Worm (Caenorhabditis elegans): ENCODE measurements around the gene F10E7.5.

DNA sequence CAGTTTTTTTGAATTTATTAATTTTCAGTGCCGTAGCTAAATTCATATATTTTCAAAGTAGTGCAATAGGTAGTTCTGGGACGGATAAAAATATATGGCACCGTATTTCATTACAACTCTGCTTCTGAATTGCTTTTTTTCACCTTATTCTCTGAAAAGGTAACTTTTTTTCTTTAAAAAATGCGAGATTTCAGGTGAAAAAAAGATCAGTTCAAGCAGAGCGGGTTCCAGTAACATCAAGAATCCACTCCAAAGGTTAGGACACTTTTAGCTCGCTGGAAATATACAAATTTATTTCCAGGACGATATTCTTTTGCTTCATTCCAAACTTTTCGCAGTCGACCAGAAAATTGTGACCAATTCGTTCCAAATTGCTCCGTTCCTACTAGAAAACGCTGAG, 36.3 kb downstream of the F10E7.5 start, which contains the start of gene T07F8.1:
- TF ChIP-seq klf-2 (GFP tag; conservative IDR thresholded peaks at IDR 0.05) = no peak
- no peak for TF ChIP-seq tab-1 (GFP tag; IDR thresholded peaks at IDR 0.05)
- TF ChIP-seq med-1 (GFP tag; optimal IDR thresholded peaks at IDR 0.05; ENCODE audit: insufficient read depth) = no peak
- no peak for TF ChIP-seq cog-1 (tag; optimal IDR thresholded peaks at IDR 0.05)
- TF ChIP-seq T22C8.4 (GFP tag; IDR thresholded peaks at IDR 0.05) = no peak

Data from whole organism, midembryonic.